Fruit fly (Drosophila melanogaster) Kc167 (cell line): Measurements from ENCODE around the gene CG43844.

Source experiments
- Myc ChIP-seq: fragments of >200 bp; optimal IDR thresholded peaks from 2 replicates; lab custom pipeline; 2017; ENCODE audit warnings: missing external identifiers
- Sin3A ChIP-seq: fragments of >200 bp; optimal IDR thresholded peaks from 2 replicates; lab custom pipeline; 2018; ENCODE audit warnings: missing external identifiers
- h ChIP-seq: fragments of >200 bp; optimal IDR thresholded peaks from 3 replicates; lab custom pipeline; 2018; ENCODE audit warnings: missing external identifiers
- psq ChIP-seq: fragments of >200 bp; optimal IDR thresholded peaks from 2 replicates; lab custom pipeline; 2017; ENCODE audit warnings: missing external identifiers

DNA sequence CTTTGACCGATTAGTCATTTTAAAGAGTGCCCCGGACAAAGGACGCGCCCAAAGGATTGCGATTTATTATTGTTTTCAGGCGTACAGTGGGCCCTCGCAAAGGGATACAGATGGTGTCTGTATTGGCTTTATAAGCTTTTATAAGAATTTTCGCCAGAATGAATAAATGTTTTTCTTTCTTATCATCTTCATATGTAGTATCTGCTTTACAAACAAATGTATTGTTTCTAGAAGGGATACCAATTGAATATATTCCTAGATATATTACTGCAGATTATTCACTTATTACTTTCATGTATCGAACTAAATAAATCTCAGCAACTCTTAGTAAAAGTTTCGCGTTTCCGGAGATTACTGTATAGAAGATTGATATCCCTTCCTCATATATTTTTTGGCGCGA, 31.8 kb upstream of the CG43844 start:
- TF ChIP-seq h (lab: Kevin White, UChicago) (no peak), Myc (lab: Kevin White, UChicago) (no peak), psq (lab: Kevin White, UChicago) (no peak), Sin3A (lab: Kevin White, UChicago) (no peak)
